Worm (Caenorhabditis elegans): ENCODE data around the gene F52B10.3.
"Not testable (repeated sequence)": the region's sequence is repeated elsewhere in the genome, so short reads cannot be mapped to it uniquely, and the experiment has no call there.

ce11 chrX:2894273-2894672 lies 3.9 kb downstream of the F52B10.3 start, which contains the start of gene B0410.1:
- TF ChIP-seq skn-1 (tag; optimal IDR thresholded peaks at IDR 0.05); tbx-2 (tag; optimal IDR thresholded peaks at IDR 0.05); jun-1 (tag; optimal IDR thresholded peaks at IDR 0.05); elt-3 (tag; optimal IDR thresholded peaks at IDR 0.05); ztf-11 (tag; optimal IDR thresholded peaks at IDR 0.05); zag-1 (tag; optimal IDR thresholded peaks at IDR 0.05); fkh-10 (GFP tag; optimal IDR thresholded peaks at IDR 0.05); pqm-1 (tag; optimal IDR thresholded peaks at IDR 0.05); mdl-1 (tag; optimal IDR thresholded peaks at IDR 0.05); unc-62 (GFP tag; optimal IDR thresholded peaks at IDR 0.05); nhr-11 (tag; optimal IDR thresholded peaks at IDR 0.05); nhr-28 (tag; optimal IDR thresholded peaks at IDR 0.05); egl-27 (tag; optimal IDR thresholded peaks at IDR 0.05); nhr-77 (tag; optimal IDR thresholded peaks at IDR 0.05): not testable (repeated sequence)

Measured in whole organism, L3 larva.